Fruit fly (Drosophila melanogaster): Measurements from ENCODE around the gene CG46426.

CG46426 gene

DNA sequence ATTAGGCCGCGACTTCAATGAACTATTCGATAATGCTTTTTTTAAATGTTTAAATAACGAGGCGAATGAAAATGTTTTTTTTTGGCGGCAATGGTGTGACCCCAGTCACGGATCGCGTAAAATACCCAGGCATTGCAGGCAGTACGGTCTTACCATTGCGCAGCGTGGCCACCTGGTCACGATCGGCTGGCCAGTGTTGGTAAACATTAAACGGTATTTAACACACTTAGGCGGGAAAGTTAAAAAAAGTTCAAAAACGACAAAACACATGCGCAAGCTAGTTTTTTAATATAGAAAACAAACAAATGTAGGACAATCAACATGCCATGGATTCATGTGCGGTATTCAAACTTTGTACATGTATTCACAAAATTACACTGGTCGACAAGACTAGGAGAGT is 13.4 kb upstream of the CG46426 start, which contains the start of gene esc (continued):
- TF ChIP-seq lola (GFP tag; optimal IDR thresholded peaks at IDR 0.05) = no peak
- no peak for TF ChIP-seq CG11560 (tag; IDR thresholded peaks at IDR 0.05)
- no peak for TF ChIP-seq Dad (GFP tag; optimal IDR thresholded peaks at IDR 0.05)
- no peak for TF ChIP-seq psq (GFP tag; optimal IDR thresholded peaks at IDR 0.05)
- no peak for TF ChIP-seq klu (GFP tag; IDR thresholded peaks at IDR 0.05)
- TF ChIP-seq CHES-1-like (GFP tag; optimal IDR thresholded peaks at IDR 0.05) = peak; percentile 39
- no peak for TF ChIP-seq cas (GFP tag; IDR thresholded peaks at IDR 0.05)
- TF ChIP-seq CkIIα-i1 (GFP tag; IDR thresholded peaks at IDR 0.05) = no peak
- TF ChIP-seq CG10462 (GFP tag; optimal IDR thresholded peaks at IDR 0.05) = no peak
- TF ChIP-seq CG18599 (GFP tag; optimal IDR thresholded peaks at IDR 0.05) = no peak
- TF ChIP-seq ap (GFP tag; IDR thresholded peaks at IDR 0.05) = no peak
- no peak for TF ChIP-seq zen2 (GFP tag; IDR thresholded peaks at IDR 0.05; ENCODE audit: partially characterized antibody)
- no peak for TF ChIP-seq Hand (GFP tag; optimal IDR thresholded peaks at IDR 0.05)
- TF ChIP-seq Ssrp (tag; optimal IDR thresholded peaks at IDR 0.05) = no peak
- peak; percentile 97 for TF ChIP-seq CG10267 (tag; optimal IDR thresholded peaks at IDR 0.05)
- peak; percentile 30 for TF ChIP-seq Antp (GFP tag; optimal IDR thresholded peaks at IDR 0.05)
- TF ChIP-seq CG11247 (GFP tag; IDR thresholded peaks at IDR 0.05) = no peak
- TF ChIP-seq en (GFP tag; optimal IDR thresholded peaks at IDR 0.05) = no peak
- no peak for TF ChIP-seq oc (tag; optimal IDR thresholded peaks at IDR 0.05)
- TF ChIP-seq sqz (GFP tag; optimal IDR thresholded peaks at IDR 0.05) = no peak
- TF ChIP-seq danr (GFP tag; IDR thresholded peaks at IDR 0.05) = no peak
- peak; percentile 5 for TF ChIP-seq pb (GFP tag; optimal IDR thresholded peaks at IDR 0.05)
- no peak for TF ChIP-seq CG7963 (GFP tag; IDR thresholded peaks at IDR 0.05; ENCODE audit: partially characterized antibody)
- TF ChIP-seq CG31388 (GFP tag; optimal IDR thresholded peaks at IDR 0.05) = no peak
- TF ChIP-seq Med (GFP tag) = peak; percentile 93
- no peak for TF ChIP-seq tup (GFP tag; optimal IDR thresholded peaks at IDR 0.05)
- no peak for TF ChIP-seq CG10147 (GFP tag; optimal IDR thresholded peaks at IDR 0.05)
- peak; percentile 13 for TF ChIP-seq CG3163 (GFP tag; optimal IDR thresholded peaks at IDR 0.05)
- 0 out of 3 replicates have a peak, but pooled peaks have one; percentile 23 for TF ChIP-seq CG16813 (GFP tag; IDR thresholded peaks at IDR 0.05; ENCODE audit: partially characterized antibody)
- TF ChIP-seq odd (GFP tag; optimal IDR thresholded peaks at IDR 0.05) = no peak
- TF ChIP-seq CG13775 (GFP tag; optimal IDR thresholded peaks at IDR 0.05) = no peak
- peak; percentile 37 for TF ChIP-seq CG12659 (GFP tag; optimal IDR thresholded peaks at IDR 0.05)
- TF ChIP-seq CG11695 (GFP tag; IDR thresholded peaks at IDR 0.05) = no peak
- no peak for TF ChIP-seq CG7745 (tag; optimal IDR thresholded peaks at IDR 0.05)
- no peak for TF ChIP-seq ase (GFP tag; IDR thresholded peaks at IDR 0.05)
- no peak for TF ChIP-seq hth (optimal IDR thresholded peaks at IDR 0.05)
- no peak for TF ChIP-seq hbn (GFP tag; IDR thresholded peaks at IDR 0.05; ENCODE audit: partially characterized antibody)
- TF ChIP-seq CG8359 (GFP tag; optimal IDR thresholded peaks at IDR 0.05; ENCODE audit: borderline replicate concordance) = no peak
- TF ChIP-seq jigr1 (GFP tag; IDR thresholded peaks at IDR 0.05) = no peak
- no peak for TF ChIP-seq BtbVII (GFP tag; optimal IDR thresholded peaks at IDR 0.05)
- TF ChIP-seq gce (GFP tag; IDR thresholded peaks at IDR 0.05) = no peak
- TF ChIP-seq Adf1 (GFP tag; IDR thresholded peaks at IDR 0.05) = peak; percentile 45
- TF ChIP-seq Fer3 (tag; optimal IDR thresholded peaks at IDR 0.05) = no peak
- no peak for TF ChIP-seq sima (GFP tag; optimal IDR thresholded peaks at IDR 0.05)
- TF ChIP-seq Elba2 (GFP tag; optimal IDR thresholded peaks at IDR 0.05) = peak; percentile 5
- TF ChIP-seq CG14965 (GFP tag; optimal IDR thresholded peaks at IDR 0.05; ENCODE audit: borderline replicate concordance) = no peak
- TF ChIP-seq tap (tag; optimal IDR thresholded peaks at IDR 0.05) = no peak
- TF ChIP-seq CG1603 (tag; optimal IDR thresholded peaks at IDR 0.05) = peak; percentile 87
